Fruit fly (Drosophila melanogaster) whole organism: ENCODE results near the gene Dhpr.

Source experiments
- CG8478 ChIP-seq: fragments of >200 bp; optimal IDR thresholded peaks from 2 replicates; lab custom pipeline; 2018; ENCODE audit warnings: inconsistent platforms
- Dll ChIP-seq: fragments of >200 bp; optimal IDR thresholded peaks from 2 replicates; lab custom pipeline; 2017
- EcR ChIP-seq, 2 experiments: fragments of >200 bp; optimal IDR thresholded peaks; 2 replicates each; lab custom pipeline; 2017; ENCODE audit warnings: missing biosample characterization in 2 of 2, missing genetic modification characterization in 2 of 2, missing genetic modification reagents in 2 of 2
- pan ChIP-seq: fragments of >200 bp; optimal IDR thresholded peaks from 2 replicates; lab custom pipeline; 2017
- psq ChIP-seq: fragments of >200 bp; optimal IDR thresholded peaks from 2 replicates; lab custom pipeline; 2017
- usp ChIP-seq: fragments of >200 bp; optimal IDR thresholded peaks from 2 replicates; lab custom pipeline; 2017; ENCODE audit warnings: missing biosample characterization, missing genetic modification characterization, mixed read lengths

DNA sequence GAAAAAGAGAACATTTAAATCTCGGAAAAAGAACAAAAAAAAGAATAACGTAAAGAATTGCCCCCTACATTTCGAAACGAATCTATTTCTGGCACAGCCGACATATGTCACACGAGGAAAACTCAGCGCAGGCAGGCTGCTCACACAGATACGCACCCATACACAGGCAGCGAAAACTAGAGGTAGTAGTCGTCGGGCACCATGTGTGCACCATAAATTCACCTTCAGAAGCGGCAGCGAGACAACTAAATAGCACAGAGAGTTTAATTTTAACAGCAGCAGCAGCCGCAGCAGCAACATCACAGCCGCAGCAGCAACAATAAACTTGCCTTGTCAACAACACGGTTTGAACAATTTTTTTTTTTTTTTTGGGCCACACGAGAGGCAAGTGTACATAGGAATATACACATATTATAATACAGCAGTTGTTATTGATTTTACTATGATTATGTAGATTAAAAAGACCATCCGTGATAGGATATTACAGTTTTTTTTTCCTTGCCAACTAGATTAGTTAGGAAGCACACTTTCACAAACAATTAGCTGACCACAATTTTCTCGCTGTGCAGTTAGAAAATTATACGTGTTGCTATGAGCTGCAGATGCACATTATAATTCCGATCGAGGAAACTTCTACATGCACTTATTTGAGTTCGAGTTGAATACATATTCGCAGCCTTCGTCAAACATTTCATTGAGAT, 20.6 kb upstream of the Dhpr start:
- no peak for TF ChIP-seq psq (lab: Kevin White, UChicago)
- no peak for TF ChIP-seq CG8478
- no peak for TF ChIP-seq usp (GFP tag; lab: Kevin White, UChicago)
- no peak for TF ChIP-seq EcR (GFP tag; optimal IDR thresholded peaks at IDR 0.05; lab: Kevin White, UChicago)
- no peak for TF ChIP-seq Dll (lab: Kevin White, UChicago)
- no peak for TF ChIP-seq pan
